Worm (Caenorhabditis elegans): ENCODE data around the gene F07B10.4.

The F07B10.4 gene

ce11 chrV:11239187-11239725, 23.7 kb downstream of the F07B10.4 start, which contains the start of the genes dvc-1 and ima-1 (continued):
- peak; percentile 64 for TF ChIP-seq C38D4.7 (GFP tag; optimal IDR thresholded peaks at IDR 0.05)
- peak; percentile 45 for TF ChIP-seq Y22D7AL.16 (tag; optimal IDR thresholded peaks at IDR 0.05)
- TF ChIP-seq tbx-2 (tag; optimal IDR thresholded peaks at IDR 0.05): peak; percentile 77
- TF ChIP-seq sox-4 (tag; optimal IDR thresholded peaks at IDR 0.05): peak; percentile 65
- no peak for TF ChIP-seq ceh-22 (tag; optimal IDR thresholded peaks at IDR 0.05)
- no peak for TF ChIP-seq ceh-9 (tag; optimal IDR thresholded peaks at IDR 0.05)
- TF ChIP-seq ceh-6 (GFP tag; optimal IDR thresholded peaks at IDR 0.05): peak; percentile 65
- TF ChIP-seq pat-9 (tag; optimal IDR thresholded peaks at IDR 0.05): peak; percentile 71
- TF ChIP-seq sdc-2 (tag; optimal IDR thresholded peaks at IDR 0.05): peak; percentile 53
- peak; percentile 23 for TF ChIP-seq ets-4 (tag; optimal IDR thresholded peaks at IDR 0.05)
- no peak for TF ChIP-seq elt-4 (tag; optimal IDR thresholded peaks at IDR 0.05)
- TF ChIP-seq hlh-30 (tag; optimal IDR thresholded peaks at IDR 0.05; ENCODE audit: insufficient read depth): peak; percentile 70
- TF ChIP-seq K09A11.1 (tag; optimal IDR thresholded peaks at IDR 0.05; ENCODE audit: insufficient read depth): peak; percentile 72
- TF ChIP-seq ceh-24 (tag; optimal IDR thresholded peaks at IDR 0.05): peak; percentile 26
- TF ChIP-seq pqm-1 (tag; optimal IDR thresholded peaks at IDR 0.05): no peak
- peak; percentile 69 for TF ChIP-seq C08G9.2 (tag; optimal IDR thresholded peaks at IDR 0.05)
- TF ChIP-seq mec-3 (tag; optimal IDR thresholded peaks at IDR 0.05; ENCODE audit: borderline replicate concordance): no peak
- TF ChIP-seq gmeb-2 (tag; optimal IDR thresholded peaks at IDR 0.05): peak; percentile 63
- TF ChIP-seq pha-4 (tag; optimal IDR thresholded peaks at IDR 0.05): no peak
- peak; percentile 76 for TF ChIP-seq rnt-1 (tag; optimal IDR thresholded peaks at IDR 0.05)
- TF ChIP-seq pros-1 (tag; optimal IDR thresholded peaks at IDR 0.05): no peak
- TF ChIP-seq ceh-31 (tag; optimal IDR thresholded peaks at IDR 0.05): peak; percentile 82
- no peak for TF ChIP-seq pha-2 (tag; optimal IDR thresholded peaks at IDR 0.05)
- peak; percentile 90 for TF ChIP-seq elt-2 (tag; optimal IDR thresholded peaks at IDR 0.05)
- TF ChIP-seq ceh-48 (tag; optimal IDR thresholded peaks at IDR 0.05): peak; percentile 27
- peak; percentile 79 for TF ChIP-seq fkh-6 (tag; optimal IDR thresholded peaks at IDR 0.05)
- peak; percentile 76 for TF ChIP-seq F13H6.1 (tag; optimal IDR thresholded peaks at IDR 0.05)
- TF ChIP-seq ceh-34 (tag; optimal IDR thresholded peaks at IDR 0.05): peak; percentile 87
- TF ChIP-seq ama-1 (optimal IDR thresholded peaks at IDR 0.05): no peak
- peak; percentile 70 for TF ChIP-seq odd-2 (tag; optimal IDR thresholded peaks at IDR 0.05)
- peak; percentile 28 for TF ChIP-seq unc-42 (tag; optimal IDR thresholded peaks at IDR 0.05)
- peak; percentile 59 for TF ChIP-seq che-1 (tag; optimal IDR thresholded peaks at IDR 0.05)
- peak; percentile 70 for TF ChIP-seq hlh-15 (tag; optimal IDR thresholded peaks at IDR 0.05)
- TF ChIP-seq lim-6 (tag; optimal IDR thresholded peaks at IDR 0.05): peak; percentile 42
- TF ChIP-seq dve-1 (tag; optimal IDR thresholded peaks at IDR 0.05): peak; percentile 41
- TF ChIP-seq zip-5 (tag; optimal IDR thresholded peaks at IDR 0.05): peak; percentile 68
- peak; percentile 66 for TF ChIP-seq fax-1 (tag; optimal IDR thresholded peaks at IDR 0.05)

- TF ChIP-seq elt-2 (tag; optimal IDR thresholded peaks at IDR 0.05) (peak; percentile 94), ets-4 (tag; optimal IDR thresholded peaks at IDR 0.05) (no peak)
Observed at ce11 chrV:11235876-11236275, 27.0 kb downstream of the F07B10.4 start.

- TF ChIP-seq elt-2 (tag; optimal IDR thresholded peaks at IDR 0.05) (no peak), F13H6.1 (tag; optimal IDR thresholded peaks at IDR 0.05) (no peak), K02D7.2 (tag; optimal IDR thresholded peaks at IDR 0.05) (no peak), eyg-1 (tag; optimal IDR thresholded peaks at IDR 0.05) (no peak), nhr-11 (tag; optimal IDR thresholded peaks at IDR 0.05) (no peak), unc-42 (tag; optimal IDR thresholded peaks at IDR 0.05) (no peak), ahr-1 (tag; optimal IDR thresholded peaks at IDR 0.05) (no peak), ttx-3 (tag; optimal IDR thresholded peaks at IDR 0.05) (no peak), ceh-48 (tag; optimal IDR thresholded peaks at IDR 0.05) (no peak), ceh-18 (tag; optimal IDR thresholded peaks at IDR 0.05) (no peak), sox-2 (GFP tag; IDR thresholded peaks at IDR 0.05) (no peak), Y22D7AL.16 (tag; optimal IDR thresholded peaks at IDR 0.05) (no peak), C08G9.2 (tag; optimal IDR thresholded peaks at IDR 0.05) (no peak), syd-9 (tag; optimal IDR thresholded peaks at IDR 0.05) (no peak), hlh-8 (tag; optimal IDR thresholded peaks at IDR 0.05) (no peak), pag-3 (tag; optimal IDR thresholded peaks at IDR 0.05; ENCODE audit: borderline replicate concordance) (no peak), pqm-1 (tag; optimal IDR thresholded peaks at IDR 0.05) (no peak), ceh-9 (tag; optimal IDR thresholded peaks at IDR 0.05) (no peak), pha-4 (tag; optimal IDR thresholded peaks at IDR 0.05) (no peak), ceh-14 (tag; optimal IDR thresholded peaks at IDR 0.05) (no peak)
Observed at ce11 chrV:11234350-11234749, 28.6 kb downstream of the F07B10.4 start, which contains the start of gene T19B10.5. Gene T19B10.5 (plus strand): TSS chrV:11234650.

All from whole organism, late embryonic.